Fruit fly (Drosophila melanogaster) whole organism, prepupa: ENCODE measurements around the gene CG12003.
A peak's percentile ranks its signal among the peaks of the same experiment; 100 is the strongest.

Experiments
- Blimp-1 ChIP-seq: fragments of 200-800 bp; sonication (Bioruptor generic); optimal IDR thresholded peaks from 3 replicates; lab custom pipeline; 2017; ENCODE audit warnings: missing biosample characterization, missing genetic modification characterization, mild to moderate bottlenecking, moderate library complexity, missing genetic modification reagents
- CG10631 ChIP-seq: fragments of 200-800 bp; sonication (Bioruptor generic); optimal IDR thresholded peaks from 2 replicates; lab custom pipeline; 2016; ENCODE audit warnings: missing biosample characterization, missing genetic modification characterization
- CG10669 ChIP-seq: fragments of 200-800 bp; sonication (Bioruptor generic); optimal IDR thresholded peaks from 3 replicates; lab custom pipeline; 2018; ENCODE audit warnings: missing biosample characterization, mild to moderate bottlenecking, missing genetic modification characterization, moderate library complexity
- CG11762 ChIP-seq: fragments of 200-800 bp; sonication (Bioruptor generic); optimal IDR thresholded peaks from 3 replicates; lab custom pipeline; 2016; ENCODE audit warnings: missing biosample characterization, missing genetic modification characterization; ENCODE audit not compliant: insufficient read depth
- CG11902 ChIP-seq: fragments of 200-800 bp; sonication (Bioruptor generic); optimal IDR thresholded peaks from 3 replicates; lab custom pipeline; 2016; ENCODE audit warnings: missing biosample characterization, missing genetic modification characterization
- CG15336 ChIP-seq: fragments of 200-800 bp; sonication (Bioruptor generic); IDR thresholded peaks from 2 replicates; pipeline ENCODE4 v1.3.6; 2022; ENCODE audit warnings: missing biosample characterization, missing genetic modification characterization
- CG16779 ChIP-seq: fragments of 200-800 bp; sonication (Bioruptor generic); optimal IDR thresholded peaks from 3 replicates; lab custom pipeline; 2017; ENCODE audit warnings: missing biosample characterization, mild to moderate bottlenecking, missing genetic modification characterization
- CG3032 ChIP-seq: fragments of 200-800 bp; optimal IDR thresholded peaks from 2 replicates; lab custom pipeline; 2019; ENCODE audit warnings: missing biosample characterization, mild to moderate bottlenecking, missing genetic modification characterization, moderate library complexity
- CG31627 ChIP-seq: fragments of 200-800 bp; sonication (Bioruptor generic); optimal IDR thresholded peaks from 3 replicates; lab custom pipeline; 2016; ENCODE audit warnings: missing biosample characterization, missing genetic modification characterization
- CG3919 ChIP-seq: fragments of 200-800 bp; sonication (Bioruptor generic); optimal IDR thresholded peaks from 3 replicates; lab custom pipeline; 2016; ENCODE audit warnings: missing biosample characterization, missing genetic modification characterization
- CG6163 ChIP-seq: fragments of 200-800 bp; sonication (Bioruptor generic); IDR thresholded peaks from 3 replicates; pipeline ENCODE4 v1.3.6; 2022; ENCODE audit warnings: missing biosample characterization, missing genetic modification characterization
- CG6276 ChIP-seq: fragments of 200-800 bp; sonication (Bioruptor generic); optimal IDR thresholded peaks from 2 replicates; lab custom pipeline; 2017; ENCODE audit warnings: missing biosample characterization, mild to moderate bottlenecking, missing genetic modification characterization
- CG6854 ChIP-seq: fragments of 200-800 bp; sonication (Bioruptor generic); optimal IDR thresholded peaks from 2 replicates; lab custom pipeline; 2017; ENCODE audit warnings: missing biosample characterization, mild to moderate bottlenecking, missing genetic modification characterization
- CG7368 ChIP-seq: fragments of 200-800 bp; sonication (Bioruptor generic); optimal IDR thresholded peaks from 3 replicates; lab custom pipeline; 2016; ENCODE audit warnings: missing biosample characterization, missing genetic modification characterization
- CG8119 ChIP-seq: fragments of 200-800 bp; sonication (Bioruptor generic); IDR thresholded peaks from 3 replicates; pipeline ENCODE4 v1.3.6; 2022; ENCODE audit warnings: missing biosample characterization, missing genetic modification characterization
- CG8319 ChIP-seq: fragments of 200-800 bp; sonication (Bioruptor generic); optimal IDR thresholded peaks from 3 replicates; lab custom pipeline; 2016; ENCODE audit warnings: missing biosample characterization, missing genetic modification characterization
- CG8632 ChIP-seq: fragments of 200-800 bp; sonication (Bioruptor generic); optimal IDR thresholded peaks from 3 replicates; lab custom pipeline; 2016; ENCODE audit warnings: missing biosample characterization, missing genetic modification characterization
- CG9139 ChIP-seq: fragments of 200-800 bp; sonication (Bioruptor generic); optimal IDR thresholded peaks from 3 replicates; lab custom pipeline; 2017; ENCODE audit warnings: missing biosample characterization, mild to moderate bottlenecking, missing genetic modification characterization
- Eip78C ChIP-seq: fragments of 200-800 bp; sonication (Bioruptor generic); peaks from one replicate; lab custom pipeline; 2016; ENCODE audit warnings: missing biosample characterization, missing genetic modification characterization
- Ets96B ChIP-seq: fragments of 200-800 bp; optimal IDR thresholded peaks from 2 replicates; lab custom pipeline; 2019; ENCODE audit warnings: missing biosample characterization, mild to moderate bottlenecking, missing genetic modification characterization, moderate library complexity
- Hr4 ChIP-seq: fragments of 200-800 bp; sonication (Bioruptor generic); optimal IDR thresholded peaks from 3 replicates; lab custom pipeline; 2016; ENCODE audit warnings: missing biosample characterization, missing genetic modification characterization
- OdsH ChIP-seq: fragments of 200-800 bp; sonication (Bioruptor generic); optimal IDR thresholded peaks from 3 replicates; lab custom pipeline; 2016; ENCODE audit warnings: missing biosample characterization, missing genetic modification characterization
- Smox ChIP-seq: fragments of 200-800 bp; sonication (Bioruptor generic); optimal IDR thresholded peaks from 3 replicates; lab custom pipeline; 2016; ENCODE audit warnings: missing biosample characterization, missing genetic modification characterization
- Sox102F ChIP-seq: fragments of 200-800 bp; sonication (Bioruptor generic); optimal IDR thresholded peaks from 2 replicates; lab custom pipeline; 2016; ENCODE audit warnings: missing biosample characterization, mild to moderate bottlenecking, missing genetic modification characterization
- Sox14 ChIP-seq: fragments of 200-800 bp; sonication (Bioruptor generic); optimal IDR thresholded peaks from 3 replicates; lab custom pipeline; 2016; ENCODE audit warnings: missing biosample characterization, missing genetic modification characterization
- Sox15 ChIP-seq: fragments of 200-800 bp; sonication (Bioruptor generic); optimal IDR thresholded peaks from 3 replicates; lab custom pipeline; 2016; ENCODE audit warnings: missing biosample characterization, missing genetic modification characterization
- acj6 ChIP-seq: fragments of 200-800 bp; sonication (Bioruptor generic); optimal IDR thresholded peaks from 3 replicates; lab custom pipeline; 2016; ENCODE audit warnings: missing biosample characterization, missing genetic modification characterization
- cyc ChIP-seq: fragments of 200-800 bp; sonication (Bioruptor generic); optimal IDR thresholded peaks from 3 replicates; lab custom pipeline; 2016; ENCODE audit warnings: missing biosample characterization, missing genetic modification characterization
- dsx ChIP-seq: fragments of 200-800 bp; optimal IDR thresholded peaks from 3 replicates; lab custom pipeline; 2019; ENCODE audit warnings: missing biosample characterization, mild to moderate bottlenecking, missing genetic modification characterization, moderate library complexity; ENCODE audit not compliant: poor library complexity, severe bottlenecking
- eg ChIP-seq: fragments of 200-800 bp; sonication (Bioruptor generic); IDR thresholded peaks from 3 replicates; pipeline ENCODE4 v1.3.6; 2022; ENCODE audit warnings: missing biosample characterization, missing genetic modification characterization
- esn ChIP-seq: fragments of 200-800 bp; sonication (Bioruptor generic); optimal IDR thresholded peaks from 2 replicates; lab custom pipeline; 2016; ENCODE audit warnings: missing biosample characterization, mild to moderate bottlenecking, missing genetic modification characterization, moderate library complexity
- fd85E ChIP-seq: fragments of 200-800 bp; sonication (Bioruptor generic); optimal IDR thresholded peaks from 3 replicates; lab custom pipeline; 2016; ENCODE audit warnings: missing biosample characterization, missing genetic modification characterization
- lz ChIP-seq: fragments of 200-800 bp; sonication (Bioruptor generic); optimal IDR thresholded peaks from 3 replicates; lab custom pipeline; 2016; ENCODE audit warnings: missing biosample characterization, missing genetic modification characterization
- net ChIP-seq: fragments of 200-800 bp; sonication (Bioruptor generic); optimal IDR thresholded peaks from 3 replicates; lab custom pipeline; 2016; ENCODE audit warnings: missing biosample characterization, missing genetic modification characterization
- salr ChIP-seq, 2 experiments: fragments of 200-800 bp; sonication (Bioruptor generic); optimal IDR thresholded peaks; 3 replicates each; lab custom pipeline; 2016 to 2018; ENCODE audit warnings: missing biosample characterization in 2 of 2, missing genetic modification characterization in 2 of 2, mild to moderate bottlenecking in 1 of 2
- spab ChIP-seq: fragments of 200-800 bp; sonication (Bioruptor generic); optimal IDR thresholded peaks from 2 replicates; lab custom pipeline; 2017; ENCODE audit warnings: missing biosample characterization, mild to moderate bottlenecking, missing genetic modification characterization, missing genetic modification reagents
- ss ChIP-seq, 2 experiments: fragments of 200-800 bp; sonication (Bioruptor generic); optimal IDR thresholded peaks; 2 replicates in 1 of 2; 3 replicates in 1 of 2; lab custom pipeline; 2017 to 2018; ENCODE audit warnings: mild to moderate bottlenecking in 2 of 2, missing biosample characterization in 2 of 2, missing genetic modification characterization in 2 of 2, moderate library complexity in 1 of 2
- svp ChIP-seq: fragments of 200-800 bp; sonication (Bioruptor generic); peaks from one replicate; lab custom pipeline; 2016; ENCODE audit warnings: missing biosample characterization, missing genetic modification characterization
- vri ChIP-seq: fragments of 200-800 bp; sonication (Bioruptor generic); optimal IDR thresholded peaks from 3 replicates; lab custom pipeline; 2016; ENCODE audit warnings: missing biosample characterization, mild to moderate bottlenecking, missing genetic modification characterization

CG12003 gene

dm6 chr3L:1558178-1558788, 6.9 kb upstream of the CG12003 start, which contains the start of the genes Pex10 and CG12099 (continued):
- TF ChIP-seq CG6276 (GFP tag; lab: Kevin White, UChicago) (peak; percentile 18), Blimp-1 (GFP tag; lab: Kevin White, UChicago) (peak; percentile 58), CG7368 (peak; percentile 69), CG9139 (GFP tag; lab: Kevin White, UChicago) (peak; percentile 39), net (GFP tag; lab: Kevin White, UChicago) (peak; percentile 76), CG11762 (peak; percentile 65), fd85E (GFP tag; lab: Kevin White, UChicago) (peak; percentile 20), Ets96B (tag; lab: Kevin White, UChicago) (peak; percentile 71), acj6 (peak; percentile 88), spab (GFP tag; lab: Kevin White, UChicago) (peak; percentile 38), dsx (peak; percentile 65)

dm6 chr3L:1568225-1569161, 3.3 kb downstream of the CG12003 start, which contains the start of gene CG7879:
Gene CG7879 (minus strand): TSS chr3L:1568608.
- TF ChIP-seq vri (GFP tag; lab: Kevin White, UChicago) (peak; percentile 52), CG3032 (tag; lab: Kevin White, UChicago) (peak; percentile 18), salr (GFP tag; optimal IDR thresholded peaks at IDR 0.05; lab: Kevin White, UChicago) (no peak), net (GFP tag; lab: Kevin White, UChicago) (peak; percentile 55), CG10669 (no peak), CG31627 (GFP tag; lab: Kevin White, UChicago) (peak; percentile 31), CG8119 (no peak), Sox14 (GFP tag; lab: Kevin White, UChicago) (no peak), cyc (GFP tag; lab: Kevin White, UChicago) (peak; percentile 7), CG3919 (GFP tag; lab: Kevin White, UChicago) (peak; percentile 29), esn (GFP tag; lab: Kevin White, UChicago) (peak; percentile 43), dsx (peak; percentile 28), CG8319 (GFP tag; lab: Kevin White, UChicago) (no peak), CG8632 (GFP tag; lab: Kevin White, UChicago) (no peak), Sox15 (GFP tag; lab: Kevin White, UChicago) (peak; percentile 11), CG6163 (GFP tag; lab: Robert Waterston, UW) (peak; percentile 34; the same call in 2 of the 3 replicates), CG10631 (GFP tag; lab: Kevin White, UChicago) (peak; percentile 50), CG11902 (GFP tag; lab: Kevin White, UChicago) (no peak), Smox (GFP tag; lab: Kevin White, UChicago) (no peak), Eip78C (GFP tag; lab: Kevin White, UChicago) (peak; percentile 73), Hr4 (peak; percentile 42), CG16779 (tag; lab: Kevin White, UChicago) (peak; percentile 50), svp (GFP tag; lab: Kevin White, UChicago) (peak; percentile 57), CG15336 (peak; percentile 20; the same call in 1 of the 2 replicates), OdsH (peak; percentile 48), Ets96B (tag; lab: Kevin White, UChicago) (no peak), Sox102F (GFP tag; lab: Kevin White, UChicago) (peak; percentile 23), CG6854 (GFP tag; lab: Kevin White, UChicago) (peak; percentile 63), ss (GFP tag; optimal IDR thresholded peaks at IDR 0.05; lab: Kevin White, UChicago) (peak; percentile 10 to 20), lz (GFP tag; lab: Kevin White, UChicago) (peak; percentile 19), eg (GFP tag; lab: Robert Waterston, UW) (0 out of 3 replicates have a peak, but pooled peaks have one; percentile 25)
